Worm (Caenorhabditis elegans) whole organism, L4 larva: ENCODE measurements around the gene F46H5.11.

Experiments used
- R02D3.7 ChIP-seq: fragments of 150-350 bp; sonication (generic microtip); optimal IDR thresholded peaks from 3 replicates; lab custom pipeline; 2014; ENCODE audit warnings: missing biosample characterization, missing genetic modification characterization
- Y5F2A.4 ChIP-seq: fragments of 200-800 bp; sonication (Bioruptor generic); optimal IDR thresholded peaks from 2 replicates; lab custom pipeline; 2018; ENCODE audit warnings: mild to moderate bottlenecking, missing genetic modification characterization, missing compliant biosample characterization
- ZK337.2 ChIP-seq: fragments of 200-800 bp; sonication (Bioruptor generic); IDR thresholded peaks from 2 replicates; pipeline ENCODE4 v1.3.6; 2022; ENCODE audit warnings: missing genetic modification reagents, missing genetic modification characterization, missing compliant biosample characterization
- ama-1 ChIP-seq: fragments of 150-350 bp; optimal IDR thresholded peaks from 2 replicates; lab custom pipeline; 2014; ENCODE audit warnings: inconsistent platforms, mixed read lengths
- ceh-82 ChIP-seq: sonication (generic microtip); optimal IDR thresholded peaks from 2 replicates; lab custom pipeline; 2017; ENCODE audit warnings: missing biosample characterization, missing genetic modification characterization
- daf-12 ChIP-seq: fragments of 150-350 bp; optimal IDR thresholded peaks from 2 replicates; lab custom pipeline; 2014; ENCODE audit warnings: missing biosample characterization, missing genetic modification reagents, missing genetic modification characterization
- dpl-1 ChIP-seq: fragments of 150-350 bp; optimal IDR thresholded peaks from 2 replicates; lab custom pipeline; 2014; ENCODE audit warnings: missing biosample characterization, missing genetic modification reagents, missing genetic modification characterization
- jun-1 ChIP-seq: fragments of 150-350 bp; optimal IDR thresholded peaks from 2 replicates; lab custom pipeline; 2014; ENCODE audit warnings: missing biosample characterization, missing genetic modification reagents, missing genetic modification characterization
- lin-15B ChIP-seq: fragments of 150-350 bp; sonication (generic microtip); optimal IDR thresholded peaks from 3 replicates; lab custom pipeline; 2014; ENCODE audit warnings: missing biosample characterization, missing genetic modification characterization
- nhr-11 ChIP-seq: fragments of 150-350 bp; optimal IDR thresholded peaks from 2 replicates; lab custom pipeline; 2014; ENCODE audit warnings: missing biosample characterization, missing genetic modification characterization
- nhr-76 ChIP-seq: fragments of 150-350 bp; optimal IDR thresholded peaks from 2 replicates; lab custom pipeline; 2014; ENCODE audit warnings: missing biosample characterization, missing genetic modification characterization
- nhr-77 ChIP-seq: fragments of 150-350 bp; optimal IDR thresholded peaks from 2 replicates; lab custom pipeline; 2014; ENCODE audit warnings: missing biosample characterization, missing genetic modification characterization
- zip-11 ChIP-seq: fragments of 200-800 bp; sonication (Bioruptor generic); IDR thresholded peaks from 2 replicates; pipeline ENCODE4 v1.3.6; 2022; ENCODE audit warnings: missing genetic modification characterization, missing compliant biosample characterization

DNA sequence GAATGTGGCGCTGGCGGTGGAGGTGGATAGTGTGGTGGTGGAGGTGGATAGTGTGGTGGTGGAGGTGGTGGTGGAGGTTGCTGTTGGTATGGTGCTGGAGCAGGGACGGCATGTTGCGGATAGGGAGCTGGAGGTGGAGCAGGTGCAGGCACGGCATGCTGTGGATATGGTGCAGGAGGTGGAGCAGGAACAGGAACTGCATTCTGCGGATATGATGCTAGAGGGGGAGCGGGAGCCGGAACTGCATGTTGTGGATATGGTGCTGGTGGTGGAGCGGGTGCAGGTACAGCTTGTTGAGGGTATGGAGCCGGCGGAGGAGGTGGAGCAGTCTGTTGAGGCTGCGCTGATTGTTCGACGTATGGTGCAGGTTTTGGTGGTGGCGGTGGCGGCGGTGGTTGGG is 2.9 kb downstream of the F46H5.11 start:
- TF ChIP-seq zip-11 (GFP tag; lab: Robert Waterston, UW) (no peak), ZK337.2 (GFP tag; lab: Robert Waterston, UW) (no peak), nhr-77 (tag; lab: Kevin White, UChicago) (no peak), dpl-1 (GFP tag; lab: Kevin White, UChicago) (no peak), ceh-82 (tag; lab: Kevin White, UChicago) (no peak), jun-1 (tag; lab: Kevin White, UChicago) (no peak), R02D3.7 (tag; lab: Kevin White, UChicago) (no peak), nhr-11 (tag; lab: Kevin White, UChicago) (no peak), nhr-76 (tag; lab: Kevin White, UChicago) (no peak), lin-15B (no peak), ama-1 (lab: Kevin White, UChicago) (no peak), daf-12 (tag; lab: Kevin White, UChicago) (no peak), Y5F2A.4 (GFP tag; lab: Kevin White, UChicago) (no peak)
